Fruit fly (Drosophila melanogaster) whole organism, adult: ENCODE measurements around the gene GstZ2.

ENCODE experiments used
- CG11617 ChIP-seq: fragments of 200-800 bp; sonication (Bioruptor generic); optimal IDR thresholded peaks from 2 replicates; lab custom pipeline; 2017; ENCODE audit warnings: mild to moderate bottlenecking, missing biosample characterization, missing genetic modification reagents, missing genetic modification characterization
- CG12768 ChIP-seq: fragments of 200-800 bp; sonication (Bioruptor generic); optimal IDR thresholded peaks from 2 replicates; lab custom pipeline; 2017; ENCODE audit warnings: missing biosample characterization, missing genetic modification characterization, mild to moderate bottlenecking, moderate library complexity, missing genetic modification reagents
- CG14711 ChIP-seq: fragments of 200-800 bp; sonication (Bioruptor generic); optimal IDR thresholded peaks from 2 replicates; lab custom pipeline; 2018; ENCODE audit warnings: missing biosample characterization, mild to moderate bottlenecking, missing genetic modification characterization, moderate library complexity
- CG1620 ChIP-seq: fragments of 200-800 bp; sonication (Bioruptor generic); optimal IDR thresholded peaks from 2 replicates; lab custom pipeline; 2016; ENCODE audit warnings: missing biosample characterization, missing genetic modification characterization
- CG33017 ChIP-seq: fragments of 200-800 bp; sonication (Bioruptor generic); optimal IDR thresholded peaks from 2 replicates; lab custom pipeline; 2018; ENCODE audit warnings: missing biosample characterization, mild to moderate bottlenecking, missing genetic modification characterization, moderate library complexity
- CG5204 ChIP-seq: fragments of 200-800 bp; sonication (Bioruptor generic); optimal IDR thresholded peaks from 2 replicates; lab custom pipeline; 2016; ENCODE audit warnings: missing biosample characterization, missing genetic modification characterization
- CG7045 ChIP-seq: fragments of 200-800 bp; sonication (Bioruptor generic); optimal IDR thresholded peaks from 2 replicates; lab custom pipeline; 2017; ENCODE audit warnings: missing biosample characterization, mild to moderate bottlenecking, missing genetic modification characterization
- CG7101 ChIP-seq: fragments of 200-800 bp; sonication (Bioruptor generic); optimal IDR thresholded peaks from 2 replicates; lab custom pipeline; 2018; ENCODE audit warnings: missing biosample characterization, mild to moderate bottlenecking, missing genetic modification characterization, moderate library complexity
- Clk ChIP-seq: fragments of 200-800 bp; sonication (Bioruptor generic); optimal IDR thresholded peaks from 2 replicates; lab custom pipeline; 2017; ENCODE audit warnings: missing biosample characterization, missing genetic modification characterization
- Crg-1 ChIP-seq: fragments of 200-800 bp; sonication (Bioruptor generic); optimal IDR thresholded peaks from 2 replicates; lab custom pipeline; 2016; ENCODE audit warnings: missing biosample characterization, missing genetic modification characterization
- Hr96 ChIP-seq: fragments of 200-800 bp; sonication (Bioruptor generic); optimal IDR thresholded peaks from 2 replicates; lab custom pipeline; 2016; ENCODE audit warnings: missing biosample characterization, missing genetic modification characterization
- Mnt ChIP-seq: fragments of 200-800 bp; sonication (Bioruptor generic); optimal IDR thresholded peaks from 2 replicates; lab custom pipeline; 2016; ENCODE audit warnings: missing biosample characterization, mild to moderate bottlenecking, missing genetic modification characterization
- bab1 ChIP-seq: fragments of 200-800 bp; sonication (Bioruptor generic); optimal IDR thresholded peaks from 3 replicates; lab custom pipeline; 2019; ENCODE audit warnings: missing biosample characterization, mild to moderate bottlenecking, missing genetic modification characterization, moderate library complexity
- cic ChIP-seq: fragments of 200-800 bp; sonication (Bioruptor generic); optimal IDR thresholded peaks from 2 replicates; lab custom pipeline; 2017; ENCODE audit warnings: missing biosample characterization, mild to moderate bottlenecking, missing genetic modification characterization, moderate library complexity
- cnc ChIP-seq, 2 experiments: fragments of >200 bp; optimal IDR thresholded peaks; 2 replicates each; lab custom pipeline; 2017
- kay ChIP-seq: fragments of 200-800 bp; sonication (Bioruptor generic); peaks from one replicate; lab custom pipeline; 2016; ENCODE audit warnings: missing biosample characterization, missing genetic modification characterization, borderline replicate concordance
- ovo ChIP-seq: fragments of 200-800 bp; sonication (Bioruptor generic); optimal IDR thresholded peaks from 2 replicates; lab custom pipeline; 2016; ENCODE audit warnings: missing biosample characterization, missing genetic modification characterization
- pad ChIP-seq: fragments of 200-800 bp; sonication (Bioruptor generic); optimal IDR thresholded peaks from 3 replicates; lab custom pipeline; 2017; ENCODE audit warnings: missing biosample characterization, missing genetic modification characterization, mild to moderate bottlenecking, moderate library complexity, missing genetic modification reagents
- tj ChIP-seq: fragments of 200-800 bp; sonication (Bioruptor generic); optimal IDR thresholded peaks from 3 replicates; lab custom pipeline; 2017; ENCODE audit warnings: missing biosample characterization, mild to moderate bottlenecking, missing genetic modification characterization, moderate library complexity
- toe ChIP-seq: fragments of 200-800 bp; sonication (Bioruptor generic); optimal IDR thresholded peaks from 2 replicates; lab custom pipeline; 2016; ENCODE audit warnings: missing biosample characterization, missing genetic modification characterization

GstZ2 gene

DNA sequence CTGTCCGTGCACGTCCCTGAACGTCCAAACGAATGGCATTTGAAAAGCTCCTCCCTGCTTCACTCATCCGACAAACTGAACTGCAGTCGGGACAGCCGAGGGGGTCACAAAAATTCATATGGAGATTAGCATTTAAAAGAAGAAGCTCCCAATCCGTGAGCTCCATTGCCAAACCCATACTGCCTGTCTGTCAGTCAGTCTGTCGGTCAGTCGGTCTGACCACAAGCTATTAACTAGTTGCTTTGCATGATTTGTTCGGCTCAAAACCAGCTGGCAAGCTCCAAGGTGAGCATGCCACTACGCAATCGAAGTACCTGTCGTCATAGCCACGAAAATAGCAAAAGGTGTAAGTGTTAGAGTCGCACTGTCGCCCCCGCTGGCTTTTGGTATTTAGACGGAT, 26.7 kb downstream of the GstZ2 start:
- no peak for TF ChIP-seq bab1 (GFP tag; lab: Kevin White, UChicago)

DNA sequence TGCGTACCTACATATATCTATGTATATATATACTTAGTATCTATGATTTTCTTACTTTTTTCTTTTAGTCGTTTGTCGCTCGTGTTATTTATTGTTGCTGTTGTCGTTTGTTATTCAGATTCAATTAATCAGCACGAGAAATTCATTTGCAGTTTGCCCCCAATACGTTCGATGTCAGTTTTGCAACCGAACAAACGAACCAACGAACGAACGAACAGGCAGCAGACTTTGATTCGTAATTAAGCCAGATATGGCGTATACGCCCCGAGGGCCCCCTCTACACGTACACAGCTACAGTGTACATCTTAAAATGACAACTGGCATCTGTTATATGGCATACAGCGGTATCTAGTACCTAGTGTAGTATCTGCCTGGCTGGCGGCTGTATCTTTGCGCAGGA, 27.2 kb downstream of the GstZ2 start:
- TF ChIP-seq tj (GFP tag; lab: Kevin White, UChicago) = no peak
- TF ChIP-seq CG12768 (GFP tag; lab: Kevin White, UChicago) = peak; percentile 72

DNA sequence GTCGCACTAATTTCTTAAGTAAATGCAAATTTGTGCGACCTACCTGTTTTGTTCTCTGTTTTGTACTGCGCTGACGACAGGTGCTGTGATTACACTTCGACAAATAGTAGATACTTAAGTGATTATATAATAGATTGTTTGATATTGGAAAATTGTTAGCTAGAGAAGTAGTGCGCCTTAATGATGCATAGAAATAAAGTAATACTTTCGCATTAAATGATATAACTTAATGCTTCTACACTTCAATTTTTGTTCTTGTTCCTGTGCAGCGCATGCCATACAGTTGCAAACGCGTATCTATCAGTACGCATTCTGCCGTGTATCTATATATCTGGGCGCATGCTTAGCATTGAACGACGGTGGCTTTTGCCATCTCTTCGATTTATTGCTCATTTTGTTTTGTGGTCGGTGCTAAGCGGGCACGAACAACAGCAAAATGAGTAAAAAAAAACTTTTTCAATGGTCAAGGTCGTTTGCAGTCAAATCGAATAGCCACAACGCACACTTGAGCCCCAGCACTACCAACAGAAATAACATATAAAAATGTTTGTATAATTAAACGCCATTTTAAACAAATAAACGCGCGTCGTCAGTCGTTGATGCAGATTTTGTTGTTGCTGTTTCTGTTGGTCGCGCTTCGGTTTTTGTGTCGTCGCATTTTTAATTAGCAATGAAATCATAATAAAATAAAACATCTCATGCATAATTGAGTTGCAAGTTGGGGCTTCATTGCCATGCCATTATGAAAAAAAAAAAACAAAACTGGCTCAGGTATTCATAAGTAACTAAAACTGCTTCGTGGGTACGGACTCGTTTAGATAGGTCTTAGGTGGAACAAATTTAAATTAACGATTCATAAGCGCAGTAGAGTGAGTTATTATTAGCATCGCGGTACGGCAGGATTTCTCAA, 29.9 kb downstream of the GstZ2 start:
- TF ChIP-seq toe (GFP tag; lab: Kevin White, UChicago) (no peak), Mnt (GFP tag; lab: Kevin White, UChicago) (peak; percentile 5), cic (GFP tag; lab: Kevin White, UChicago) (peak; percentile 16), CG7101 (tag; lab: Kevin White, UChicago) (peak; percentile 32), CG5204 (GFP tag; lab: Kevin White, UChicago) (no peak), bab1 (GFP tag; lab: Kevin White, UChicago) (no peak), cnc (optimal IDR thresholded peaks at IDR 0.05; lab: Kevin White, UChicago) (no peak), CG1620 (GFP tag; lab: Kevin White, UChicago) (no peak), Clk (GFP tag; lab: Kevin White, UChicago) (no peak), CG7045 (peak; percentile 69), CG14711 (tag; lab: Kevin White, UChicago) (peak; percentile 14), pad (GFP tag; lab: Kevin White, UChicago) (no peak), Hr96 (GFP tag; lab: Kevin White, UChicago) (no peak), ovo (GFP tag; lab: Kevin White, UChicago) (no peak), tj (GFP tag; lab: Kevin White, UChicago) (no peak), CG33017 (tag; lab: Kevin White, UChicago) (peak; percentile 45), CG12768 (GFP tag; lab: Kevin White, UChicago) (no peak), CG11617 (GFP tag; lab: Kevin White, UChicago) (no peak), kay (GFP tag; lab: Kevin White, UChicago) (peak; percentile 75), Crg-1 (GFP tag; lab: Kevin White, UChicago) (no peak)

DNA sequence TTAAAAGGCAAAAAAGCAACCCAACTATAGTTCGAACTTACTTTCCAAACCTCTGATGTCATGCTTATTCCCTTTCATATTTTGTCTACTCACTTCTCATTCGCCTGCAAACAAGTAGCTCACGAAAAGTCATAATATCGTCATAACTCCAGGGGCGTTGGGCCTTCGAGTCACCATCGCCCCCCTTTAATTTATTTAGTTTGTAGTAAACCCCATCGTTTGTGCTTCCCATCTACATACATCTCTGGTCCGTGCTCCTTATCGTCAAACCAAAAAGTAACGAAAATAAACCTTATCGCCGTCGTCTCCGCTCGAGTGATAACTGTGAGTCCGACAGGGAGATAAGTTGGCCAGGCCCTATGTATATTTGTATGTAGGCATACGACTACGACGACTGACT, 31.5 kb downstream of the GstZ2 start:
- TF ChIP-seq CG12768 (GFP tag; lab: Kevin White, UChicago) (peak; percentile 80), CG1620 (GFP tag; lab: Kevin White, UChicago) (no peak), cic (GFP tag; lab: Kevin White, UChicago) (peak; percentile 92), CG33017 (tag; lab: Kevin White, UChicago) (peak; percentile 85), CG11617 (GFP tag; lab: Kevin White, UChicago) (peak; percentile 43), Clk (GFP tag; lab: Kevin White, UChicago) (peak; percentile 82), Hr96 (GFP tag; lab: Kevin White, UChicago) (peak; percentile 78), CG7101 (tag; lab: Kevin White, UChicago) (peak; percentile 85), Crg-1 (GFP tag; lab: Kevin White, UChicago) (no peak), cnc (optimal IDR thresholded peaks at IDR 0.05; lab: Kevin White, UChicago) (no peak), bab1 (GFP tag; lab: Kevin White, UChicago) (no peak), CG7045 (peak; percentile 82), CG14711 (tag; lab: Kevin White, UChicago) (peak; percentile 62), CG5204 (GFP tag; lab: Kevin White, UChicago) (no peak), Mnt (GFP tag; lab: Kevin White, UChicago) (peak; percentile 69), pad (GFP tag; lab: Kevin White, UChicago) (peak; percentile 48), toe (GFP tag; lab: Kevin White, UChicago) (no peak), kay (GFP tag; lab: Kevin White, UChicago) (peak; percentile 98), tj (GFP tag; lab: Kevin White, UChicago) (peak; percentile 27), ovo (GFP tag; lab: Kevin White, UChicago) (no peak)

DNA sequence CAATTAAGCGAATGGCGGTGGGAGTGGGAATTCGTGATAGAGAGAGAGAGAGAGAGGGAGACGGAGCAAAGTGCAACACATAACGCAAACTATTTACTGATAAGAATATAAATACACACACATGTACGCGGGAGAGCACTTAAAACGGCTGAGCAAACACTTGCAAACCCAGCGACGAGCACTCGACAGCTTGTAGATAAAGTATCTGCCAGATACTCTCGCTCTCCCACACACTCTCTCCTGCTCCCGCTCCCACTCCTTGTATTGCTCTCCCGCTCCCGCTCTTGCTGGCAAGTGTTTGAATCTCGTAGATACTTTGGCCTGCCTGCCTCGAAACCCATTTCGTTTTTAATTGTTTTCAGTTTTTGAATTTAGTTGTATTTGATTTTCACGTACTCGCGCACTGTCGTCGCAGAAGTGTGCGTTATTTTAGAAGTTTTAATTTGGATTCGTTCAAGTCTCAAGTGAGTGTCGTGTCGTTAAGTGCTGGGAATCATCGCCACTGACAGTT, 32.2 kb downstream of the GstZ2 start:
- peak; percentile 74 for TF ChIP-seq tj (GFP tag; lab: Kevin White, UChicago)
- peak; percentile 75 for TF ChIP-seq Mnt (GFP tag; lab: Kevin White, UChicago)
- TF ChIP-seq CG14711 (tag; lab: Kevin White, UChicago) = peak; percentile 26
- TF ChIP-seq CG11617 (GFP tag; lab: Kevin White, UChicago) = peak; percentile 43
- peak; percentile 34 for TF ChIP-seq bab1 (GFP tag; lab: Kevin White, UChicago)
- TF ChIP-seq CG7101 (tag; lab: Kevin White, UChicago) = peak; percentile 65
- TF ChIP-seq kay (GFP tag; lab: Kevin White, UChicago) = no peak
- no peak for TF ChIP-seq Crg-1 (GFP tag; lab: Kevin White, UChicago)
- peak; percentile 73 for TF ChIP-seq Hr96 (GFP tag; lab: Kevin White, UChicago)
- peak; percentile 65 for TF ChIP-seq ovo (GFP tag; lab: Kevin White, UChicago)
- peak; percentile 65 for TF ChIP-seq CG7045
- TF ChIP-seq CG5204 (GFP tag; lab: Kevin White, UChicago) = no peak
- TF ChIP-seq cnc (optimal IDR thresholded peaks at IDR 0.05; lab: Kevin White, UChicago) = no peak
- TF ChIP-seq Clk (GFP tag; lab: Kevin White, UChicago) = peak; percentile 46
- TF ChIP-seq CG33017 (tag; lab: Kevin White, UChicago) = peak; percentile 63
- no peak for TF ChIP-seq CG1620 (GFP tag; lab: Kevin White, UChicago)
- TF ChIP-seq toe (GFP tag; lab: Kevin White, UChicago) = no peak
- TF ChIP-seq CG12768 (GFP tag; lab: Kevin White, UChicago) = peak; percentile 92
- peak; percentile 20 for TF ChIP-seq pad (GFP tag; lab: Kevin White, UChicago)
- peak; percentile 90 for TF ChIP-seq cic (GFP tag; lab: Kevin White, UChicago)
